Worm (Caenorhabditis elegans): ENCODE measurements around the gene M57.1.

M57.1 gene

DNA sequence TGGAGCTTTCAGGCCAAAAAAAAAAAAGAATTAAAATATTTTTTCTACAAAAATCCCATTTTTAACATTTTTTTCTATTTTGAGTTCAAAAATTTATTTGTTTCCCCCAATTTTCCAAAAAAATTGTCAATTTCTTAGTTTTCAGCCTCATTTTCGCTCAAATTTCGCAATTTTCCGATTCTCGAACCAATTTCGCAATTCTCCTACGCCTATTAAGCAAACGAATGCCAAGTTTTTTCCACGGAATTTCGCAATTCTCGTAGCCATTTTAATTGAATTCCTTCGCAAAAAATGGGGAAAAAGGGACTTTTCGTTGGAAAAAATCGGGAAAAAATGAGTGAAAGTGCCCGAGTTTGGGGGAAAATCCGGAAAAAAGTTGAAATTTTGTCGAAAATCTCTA is 11.9 kb upstream of the M57.1 start (continued):
- TF ChIP-seq dpl-1 (GFP tag; optimal IDR thresholded peaks at IDR 0.05) (no peak), egl-13 (tag; optimal IDR thresholded peaks at IDR 0.05) (no peak), ama-1 (optimal IDR thresholded peaks at IDR 0.05) (no peak), sptf-1 (tag; optimal IDR thresholded peaks at IDR 0.05) (no peak), jun-1 (tag; optimal IDR thresholded peaks at IDR 0.05) (no peak)

- TF ChIP-seq sptf-1 (tag; optimal IDR thresholded peaks at IDR 0.05) (no peak), efl-1 (optimal IDR thresholded peaks at IDR 0.05) (no peak), efl-1 (GFP tag; optimal IDR thresholded peaks at IDR 0.05 in 1 of 2) (peak in 1 of 2 experiments; percentile 72), dsc-1 (tag; optimal IDR thresholded peaks at IDR 0.05) (peak; percentile 61), mdl-1 (tag; optimal IDR thresholded peaks at IDR 0.05) (no peak), lin-14 (GFP tag; optimal IDR thresholded peaks at IDR 0.05) (peak; percentile 73), mep-1 (tag; optimal IDR thresholded peaks at IDR 0.05) (no peak), efl-3 (GFP tag; optimal IDR thresholded peaks at IDR 0.05) (no peak), fkh-10 (GFP tag; optimal IDR thresholded peaks at IDR 0.05) (peak; percentile 38), ceh-82 (tag; optimal IDR thresholded peaks at IDR 0.05) (peak in 1 of 3 experiments; percentile 38), nhr-90 (tag; optimal IDR thresholded peaks at IDR 0.05; ENCODE audit: poor library complexity) (no peak), swsn-7 (tag; optimal IDR thresholded peaks at IDR 0.05) (peak; percentile 14), egl-13 (tag; optimal IDR thresholded peaks at IDR 0.05) (peak; percentile 44), nhr-47 (tag; optimal IDR thresholded peaks at IDR 0.05) (peak; percentile 27), nhr-237 (tag; optimal IDR thresholded peaks at IDR 0.05) (no peak), unc-130 (tag; optimal IDR thresholded peaks at IDR 0.05) (no peak), unc-86 (tag; optimal IDR thresholded peaks at IDR 0.05) (peak; percentile 12), Y116A8C.19 (tag; optimal IDR thresholded peaks at IDR 0.05; ENCODE audit: borderline replicate concordance) (no peak), fkh-8 (tag; optimal IDR thresholded peaks at IDR 0.05) (no peak), mab-9 (GFP tag; IDR thresholded peaks at IDR 0.05) (0 out of 2 replicates have a peak, but pooled peaks have one; percentile 26), xbp-1 (tag; optimal IDR thresholded peaks at IDR 0.05) (peak; percentile 13), nhr-71 (tag; optimal IDR thresholded peaks at IDR 0.05) (peak; percentile 31), tbx-2 (tag; optimal IDR thresholded peaks at IDR 0.05) (peak; percentile 27), lin-15B (tag; optimal IDR thresholded peaks at IDR 0.05) (no peak), vab-15 (tag; optimal IDR thresholded peaks at IDR 0.05) (no peak)
Observed at ce11 chrIV:3520957-3521356, 11.3 kb upstream of the M57.1 start.

DNA sequence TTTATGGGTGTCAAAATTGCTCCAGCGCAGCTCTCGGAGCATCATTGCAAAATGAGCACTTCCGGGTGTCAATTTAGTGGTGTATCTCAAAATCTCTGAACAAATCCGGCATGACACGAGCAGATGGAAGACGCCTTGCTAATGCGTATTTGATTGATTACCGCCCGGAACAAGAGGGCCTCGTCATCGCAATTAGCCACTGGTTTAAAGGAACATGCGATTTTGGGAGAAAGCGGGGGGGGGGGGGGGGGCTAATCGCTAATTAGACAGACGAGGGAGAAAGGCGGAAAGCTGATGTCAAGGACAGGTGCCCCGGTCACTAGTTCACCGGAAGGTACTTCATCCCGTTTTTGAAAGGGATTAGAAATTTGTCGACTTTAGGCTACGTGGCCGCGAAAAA is 10.6 kb upstream of the M57.1 start:
- TF ChIP-seq lin-14 (GFP tag; optimal IDR thresholded peaks at IDR 0.05) (peak; percentile 26), blmp-1 (tag; optimal IDR thresholded peaks at IDR 0.05) (peak; percentile 47), tbx-2 (tag; optimal IDR thresholded peaks at IDR 0.05) (no peak)

ce11 chrIV:3523419-3523818 is 8.8 kb upstream of the M57.1 start:
- TF ChIP-seq fos-1 (tag; optimal IDR thresholded peaks at IDR 0.05) (no peak), aly-2 (tag; optimal IDR thresholded peaks at IDR 0.05) (no peak), blmp-1 (tag; optimal IDR thresholded peaks at IDR 0.05) (no peak), elt-2 (tag; optimal IDR thresholded peaks at IDR 0.05) (no peak), jun-1 (tag; optimal IDR thresholded peaks at IDR 0.05) (no peak), C04F5.9 (tag; optimal IDR thresholded peaks at IDR 0.05) (no peak), efl-3 (GFP tag; optimal IDR thresholded peaks at IDR 0.05) (no peak)

- TF ChIP-seq fkh-8 (tag; optimal IDR thresholded peaks at IDR 0.05) (peak; percentile 64), elt-2 (tag; optimal IDR thresholded peaks at IDR 0.05) (no peak), unc-130 (tag; optimal IDR thresholded peaks at IDR 0.05) (peak; percentile 59), swsn-7 (tag; optimal IDR thresholded peaks at IDR 0.05) (peak; percentile 66), ces-1 (GFP tag; optimal IDR thresholded peaks at IDR 0.05) (no peak), snu-23 (GFP tag; optimal IDR thresholded peaks at IDR 0.05) (peak; percentile 84), hlh-17 (GFP tag; optimal IDR thresholded peaks at IDR 0.05; ENCODE audit: borderline replicate concordance) (no peak), C34B4.2 (tag; optimal IDR thresholded peaks at IDR 0.05) (no peak), efl-1 (optimal IDR thresholded peaks at IDR 0.05) (peak; percentile 32 to 49), efl-1 (GFP tag; optimal IDR thresholded peaks at IDR 0.05 in 1 of 2) (peak; percentile 37 to 92), zip-4 (GFP tag; optimal IDR thresholded peaks at IDR 0.05) (peak; percentile 27), nhr-71 (tag; optimal IDR thresholded peaks at IDR 0.05) (peak; percentile 75), nhr-28 (tag; optimal IDR thresholded peaks at IDR 0.05) (no peak), nhr-84 (tag; optimal IDR thresholded peaks at IDR 0.05) (no peak), jun-1 (tag; optimal IDR thresholded peaks at IDR 0.05) (peak; percentile 23), dpl-1 (GFP tag; optimal IDR thresholded peaks at IDR 0.05) (peak; percentile 4 to 16 (median 13)), Y116A8C.19 (tag; optimal IDR thresholded peaks at IDR 0.05; ENCODE audit: borderline replicate concordance) (no peak), nhr-47 (tag; optimal IDR thresholded peaks at IDR 0.05) (peak; percentile 81), lin-35 (GFP tag; optimal IDR thresholded peaks at IDR 0.05) (peak; percentile 28 to 66), tbx-2 (tag; optimal IDR thresholded peaks at IDR 0.05) (peak; percentile 64), pag-3 (tag; optimal IDR thresholded peaks at IDR 0.05; ENCODE audit: borderline replicate concordance, insufficient read depth) (no peak), pqm-1 (tag; optimal IDR thresholded peaks at IDR 0.05) (no peak), ama-1 (optimal IDR thresholded peaks at IDR 0.05) (no peak), blmp-1 (tag; optimal IDR thresholded peaks at IDR 0.05) (no peak)
Observed at ce11 chrIV:3524584-3525020, 7.7 kb upstream of the M57.1 start.
